Worm (Caenorhabditis elegans) whole organism, L2 larva: ENCODE data around the gene hid-1.

Source experiments
- C34F6.9 ChIP-seq: fragments of 150-350 bp; optimal IDR thresholded peaks from 2 replicates; lab custom pipeline; 2014; ENCODE audit warnings: missing biosample characterization, missing genetic modification characterization
- F13H6.1 ChIP-seq: sonication (generic microtip); optimal IDR thresholded peaks from 2 replicates; lab custom pipeline; 2016; ENCODE audit warnings: missing genetic modification characterization, missing compliant biosample characterization
- ama-1 ChIP-seq: fragments of 150-350 bp; optimal IDR thresholded peaks from 2 replicates; lab custom pipeline; 2018; ENCODE audit warnings: inconsistent platforms
- blmp-1 ChIP-seq: sonication (generic microtip); optimal IDR thresholded peaks from 2 replicates; lab custom pipeline; 2017; ENCODE audit warnings: missing genetic modification characterization, mild to moderate bottlenecking, missing compliant biosample characterization, antibody characterized with exemption, moderate library complexity; ENCODE audit not compliant: insufficient read depth
- dmd-4 ChIP-seq: sonication (generic microtip); optimal IDR thresholded peaks from 2 replicates; lab custom pipeline; 2017; ENCODE audit warnings: missing biosample characterization, missing genetic modification characterization
- egl-27 ChIP-seq: sonication (generic microtip); optimal IDR thresholded peaks from 3 replicates; lab custom pipeline; 2017; ENCODE audit warnings: missing biosample characterization, missing genetic modification reagents, missing genetic modification characterization
- elt-1 ChIP-seq: fragments of 150-350 bp; optimal IDR thresholded peaks from 2 replicates; lab custom pipeline; 2014; ENCODE audit warnings: missing biosample characterization, missing genetic modification characterization
- fos-1 ChIP-seq: fragments of 150-350 bp; optimal IDR thresholded peaks from 2 replicates; lab custom pipeline; 2014; ENCODE audit warnings: missing biosample characterization, missing genetic modification characterization
- gmeb-1 ChIP-seq: fragments of 150-350 bp; optimal IDR thresholded peaks from 2 replicates; lab custom pipeline; 2014; ENCODE audit warnings: missing biosample characterization, missing genetic modification characterization
- lin-11 ChIP-seq: fragments of 150-350 bp; sonication (generic microtip); optimal IDR thresholded peaks from 2 replicates; lab custom pipeline; 2014; ENCODE audit warnings: missing biosample characterization, missing genetic modification characterization, inconsistent platforms, mixed read lengths
- lsy-2 ChIP-seq, 2 experiments: fragments of 150-350 bp in 1 of 2; sonication (generic microtip) in 1 of 2; optimal IDR thresholded peaks; 2 replicates each; lab custom pipeline; 2014 to 2017; ENCODE audit warnings: missing biosample characterization in 2 of 2, missing genetic modification characterization in 2 of 2
- mab-5 ChIP-seq: fragments of 150-350 bp; optimal IDR thresholded peaks from 2 replicates; lab custom pipeline; 2014; ENCODE audit warnings: missing biosample characterization, missing genetic modification characterization
- nhr-10 ChIP-seq: sonication (generic microtip); optimal IDR thresholded peaks from 2 replicates; lab custom pipeline; 2017; ENCODE audit warnings: missing biosample characterization, missing genetic modification characterization
- nhr-11 ChIP-seq: fragments of 150-350 bp; optimal IDR thresholded peaks from 2 replicates; lab custom pipeline; 2014; ENCODE audit warnings: missing biosample characterization, missing genetic modification characterization
- nhr-12 ChIP-seq: fragments of 150-350 bp; optimal IDR thresholded peaks from 2 replicates; lab custom pipeline; 2014; ENCODE audit warnings: missing biosample characterization, missing genetic modification characterization
- nhr-129 ChIP-seq: fragments of 150-350 bp; optimal IDR thresholded peaks from 2 replicates; lab custom pipeline; 2014; ENCODE audit warnings: missing biosample characterization, missing genetic modification characterization
- nhr-21 ChIP-seq: fragments of 150-350 bp; optimal IDR thresholded peaks from 2 replicates; lab custom pipeline; 2014; ENCODE audit warnings: missing biosample characterization, missing genetic modification characterization
- nhr-237 ChIP-seq: fragments of 150-350 bp; optimal IDR thresholded peaks from 2 replicates; lab custom pipeline; 2014; ENCODE audit warnings: missing biosample characterization, missing genetic modification characterization
- nhr-25 ChIP-seq: fragments of 150-350 bp; sonication (generic microtip); optimal IDR thresholded peaks from 3 replicates; lab custom pipeline; 2014; ENCODE audit warnings: missing biosample characterization, missing genetic modification characterization
- nhr-6 ChIP-seq: fragments of 150-350 bp; optimal IDR thresholded peaks from 2 replicates; lab custom pipeline; 2014; ENCODE audit warnings: missing biosample characterization, missing genetic modification characterization
- peb-1 ChIP-seq: fragments of 150-350 bp; optimal IDR thresholded peaks from 2 replicates; lab custom pipeline; 2014; ENCODE audit warnings: missing biosample characterization, missing genetic modification characterization
- sem-4 ChIP-seq: fragments of 150-350 bp; optimal IDR thresholded peaks from 2 replicates; lab custom pipeline; 2014; ENCODE audit warnings: missing biosample characterization, missing genetic modification reagents, missing genetic modification characterization
- skn-1 ChIP-seq: sonication (generic microtip); optimal IDR thresholded peaks from 2 replicates; lab custom pipeline; 2017; ENCODE audit warnings: missing biosample characterization, missing genetic modification characterization
- sma-3 ChIP-seq: sonication (generic microtip); optimal IDR thresholded peaks from 2 replicates; lab custom pipeline; 2016; ENCODE audit warnings: missing genetic modification reagents, missing genetic modification characterization, missing compliant biosample characterization
- sma-9 ChIP-seq, 2 experiments: fragments of 150-350 bp in 1 of 2; sonication (generic microtip) in 1 of 2; optimal IDR thresholded peaks; 2 replicates each; lab custom pipeline; 2014 to 2016; ENCODE audit warnings: missing genetic modification characterization in 2 of 2, mild to moderate bottlenecking in 1 of 2, missing biosample characterization in 1 of 2, missing compliant biosample characterization in 1 of 2, missing genetic modification reagents in 1 of 2, moderate library complexity in 1 of 2
- unc-39 ChIP-seq: fragments of 150-350 bp; optimal IDR thresholded peaks from 2 replicates; lab custom pipeline; 2014; ENCODE audit warnings: missing biosample characterization, missing genetic modification characterization
- unc-55 ChIP-seq: fragments of 150-350 bp; sonication (generic microtip); optimal IDR thresholded peaks from 3 replicates; lab custom pipeline; 2014; ENCODE audit warnings: missing biosample characterization, missing genetic modification reagents, missing genetic modification characterization
- unc-62 ChIP-seq: fragments of 150-350 bp; optimal IDR thresholded peaks from 2 replicates; lab custom pipeline; 2014; ENCODE audit warnings: missing biosample characterization, missing genetic modification reagents, missing genetic modification characterization
- ztf-1 ChIP-seq: fragments of 200-800 bp; sonication (Bioruptor generic); conservative IDR thresholded peaks from 2 replicates; pipeline ENCODE4 v1.3.6; 2022; ENCODE audit warnings: missing genetic modification characterization, missing compliant biosample characterization
- ztf-11 ChIP-seq: sonication (generic microtip); optimal IDR thresholded peaks from 2 replicates; lab custom pipeline; 2017; ENCODE audit warnings: missing biosample characterization, missing genetic modification characterization
- ztf-4 ChIP-seq: fragments of 150-350 bp; optimal IDR thresholded peaks from 2 replicates; lab custom pipeline; 2014; ENCODE audit warnings: missing biosample characterization, missing genetic modification characterization

hid-1 gene

DNA sequence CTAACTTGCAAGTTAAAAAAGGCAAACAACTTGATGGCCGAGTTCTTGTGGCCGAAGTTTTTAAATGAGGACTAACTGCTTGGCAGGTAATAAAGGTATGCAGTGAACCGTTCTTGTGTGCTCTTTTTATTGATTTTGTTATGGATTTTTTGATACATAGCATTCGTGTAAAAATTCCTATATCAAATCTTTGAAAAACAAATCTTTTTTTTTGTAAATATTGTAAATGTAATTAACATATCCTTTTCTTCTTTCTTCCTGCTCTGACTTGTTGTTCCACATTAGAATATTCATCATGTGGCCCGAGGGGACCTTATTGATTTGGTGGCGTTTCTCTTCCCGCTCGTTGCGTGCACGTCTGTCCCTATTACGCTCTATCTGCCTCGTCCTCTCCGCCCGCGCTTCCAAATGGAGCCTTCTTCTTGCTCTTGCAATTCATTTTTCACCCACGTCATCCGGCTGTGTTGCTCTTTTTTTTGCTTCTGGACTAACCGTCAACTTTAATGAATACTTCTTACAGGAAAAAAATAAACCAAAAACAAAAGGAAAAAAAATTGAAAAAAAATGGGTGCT lies at the start of gene hid-1:
TSS of gene hid-1 (plus strand) at position 523 of the 573 bp plus-strand sequence.
- TF ChIP-seq C34F6.9 (tag; lab: Kevin White, UChicago), result peak; percentile 51
- TF ChIP-seq skn-1 (tag; lab: Kevin White, UChicago), result no peak
- no peak for TF ChIP-seq peb-1
- TF ChIP-seq lin-11 (tag; lab: Kevin White, UChicago), result peak; percentile 2
- peak in 1 of 2 experiments; percentile 13 for TF ChIP-seq lsy-2 (tag; optimal IDR thresholded peaks at IDR 0.05; lab: Kevin White, UChicago)
- TF ChIP-seq sma-9 (GFP tag; optimal IDR thresholded peaks at IDR 0.05; lab: Kevin White, UChicago), result peak; percentile 14
- no peak for TF ChIP-seq sma-9 (tag; optimal IDR thresholded peaks at IDR 0.05; lab: Kevin White, UChicago)
- peak; percentile 21 for TF ChIP-seq sem-4
- TF ChIP-seq nhr-129, result no peak

DNA sequence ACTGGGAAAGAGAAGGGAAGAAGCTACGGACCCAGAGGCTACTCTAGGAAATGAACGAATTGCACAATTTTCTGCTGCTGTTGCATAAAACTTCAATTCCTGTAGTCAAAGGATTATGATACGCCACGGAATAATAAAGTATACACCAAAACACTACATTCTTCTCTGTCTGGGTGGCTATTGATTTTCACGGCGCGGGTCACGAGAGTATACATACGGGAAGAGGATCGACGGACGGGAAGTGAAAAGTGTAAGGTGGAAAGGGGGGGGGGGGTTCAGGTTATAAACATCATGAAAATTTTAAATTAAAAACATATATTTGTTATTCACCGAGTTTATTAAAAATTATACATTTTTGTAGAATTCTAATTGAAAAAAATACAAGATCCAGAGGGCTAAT lies 49.5 kb upstream of the hid-1 start:
- peak; percentile 17 for TF ChIP-seq unc-55 (GFP tag; lab: Kevin White, UChicago)
- TF ChIP-seq nhr-129, result peak; percentile 4
- no peak for TF ChIP-seq ztf-11 (tag; lab: Kevin White, UChicago)

DNA sequence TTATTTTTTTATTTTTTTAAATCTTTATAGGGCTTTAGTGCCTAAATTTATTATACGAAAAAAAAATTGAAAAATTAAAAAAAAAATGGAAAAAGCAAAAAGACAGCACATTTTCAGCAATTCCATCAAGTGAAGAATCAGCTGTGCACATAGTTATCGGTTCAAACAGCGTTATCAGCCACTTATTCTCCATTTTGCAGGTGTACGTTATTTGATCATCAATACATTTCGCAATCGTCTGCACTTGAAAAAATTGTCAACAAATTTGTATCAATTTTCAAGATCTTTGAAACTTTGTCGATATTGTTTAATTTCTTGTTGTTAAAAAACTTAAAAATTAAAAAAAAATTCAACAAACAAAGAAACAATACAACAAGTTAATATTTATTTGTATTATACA lies 49.1 kb upstream of the hid-1 start:
- TF ChIP-seq unc-39 (tag; lab: Kevin White, UChicago), result no peak
- no peak for TF ChIP-seq lsy-2 (tag; optimal IDR thresholded peaks at IDR 0.05; lab: Kevin White, UChicago)
- TF ChIP-seq unc-55 (GFP tag; lab: Kevin White, UChicago), result no peak
- peak; percentile 16 for TF ChIP-seq gmeb-1 (tag; lab: Kevin White, UChicago)
- TF ChIP-seq mab-5 (tag; lab: Kevin White, UChicago), result no peak
- no peak for TF ChIP-seq ama-1 (lab: Kevin White, UChicago)
- peak; percentile 81 for TF ChIP-seq fos-1 (tag; lab: Kevin White, UChicago)
- no peak for TF ChIP-seq nhr-21 (tag; lab: Kevin White, UChicago)

DNA sequence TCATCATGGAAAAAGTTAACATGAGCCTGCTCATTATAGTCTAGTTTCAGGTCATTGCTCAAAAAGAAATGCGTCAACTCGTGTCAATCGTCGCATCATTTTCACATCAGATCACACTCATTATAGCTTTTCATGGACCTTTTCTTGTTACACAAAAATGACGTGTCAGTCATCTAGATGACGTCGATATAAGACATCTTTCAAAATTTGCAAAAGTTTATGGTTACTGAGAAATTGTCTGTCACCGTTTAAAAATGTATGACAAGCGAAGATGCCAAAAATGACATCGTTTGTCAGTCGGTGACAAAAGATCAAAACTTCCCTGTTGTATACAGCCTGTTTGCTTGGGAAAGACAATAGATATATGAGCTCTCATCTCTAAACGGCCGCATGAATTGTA lies 47.7 kb upstream of the hid-1 start:
- TF ChIP-seq ztf-1, result no peak
- no peak for TF ChIP-seq unc-62
- no peak for TF ChIP-seq elt-1 (tag; lab: Kevin White, UChicago)
- TF ChIP-seq unc-55 (GFP tag; lab: Kevin White, UChicago), result peak; percentile 51

DNA sequence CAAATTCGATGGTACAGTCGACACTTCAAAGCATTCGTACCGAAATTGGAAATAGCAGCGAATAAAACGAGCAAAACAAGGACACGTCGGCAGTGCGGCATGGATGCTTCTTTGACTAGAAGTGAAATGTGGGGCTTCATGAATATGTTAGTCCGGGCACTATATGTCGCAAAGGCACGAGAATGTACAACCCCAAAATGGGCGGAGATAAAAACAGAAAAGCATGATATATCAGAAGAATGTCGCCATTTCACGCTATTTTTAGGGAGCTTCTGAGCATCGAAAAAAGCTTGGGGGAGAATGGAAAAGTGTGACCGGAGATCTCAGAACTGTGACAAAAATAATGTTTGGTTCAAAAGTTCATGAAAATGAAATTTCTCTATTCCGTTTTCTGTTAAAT lies 45.5 kb upstream of the hid-1 start, which contains the start of gene T07D1.3:
TSS of gene T07D1.3 (minus strand) at position 101 of the 400 bp plus-strand sequence.
- no peak for TF ChIP-seq mab-5 (tag; lab: Kevin White, UChicago)
- TF ChIP-seq elt-1 (tag; lab: Kevin White, UChicago), result no peak
- no peak for TF ChIP-seq blmp-1 (tag; lab: Kevin White, UChicago)
- no peak for TF ChIP-seq unc-39 (tag; lab: Kevin White, UChicago)
- TF ChIP-seq nhr-11 (tag; lab: Kevin White, UChicago), result no peak
- no peak for TF ChIP-seq sma-9 (GFP tag; optimal IDR thresholded peaks at IDR 0.05; lab: Kevin White, UChicago)
- no peak for TF ChIP-seq sma-9 (tag; optimal IDR thresholded peaks at IDR 0.05; lab: Kevin White, UChicago)
- no peak for TF ChIP-seq dmd-4
- no peak for TF ChIP-seq nhr-237 (tag; lab: Kevin White, UChicago)
- no peak for TF ChIP-seq ztf-4
- no peak for TF ChIP-seq F13H6.1
- no peak for TF ChIP-seq nhr-21 (tag; lab: Kevin White, UChicago)
- no peak for TF ChIP-seq ztf-1

DNA sequence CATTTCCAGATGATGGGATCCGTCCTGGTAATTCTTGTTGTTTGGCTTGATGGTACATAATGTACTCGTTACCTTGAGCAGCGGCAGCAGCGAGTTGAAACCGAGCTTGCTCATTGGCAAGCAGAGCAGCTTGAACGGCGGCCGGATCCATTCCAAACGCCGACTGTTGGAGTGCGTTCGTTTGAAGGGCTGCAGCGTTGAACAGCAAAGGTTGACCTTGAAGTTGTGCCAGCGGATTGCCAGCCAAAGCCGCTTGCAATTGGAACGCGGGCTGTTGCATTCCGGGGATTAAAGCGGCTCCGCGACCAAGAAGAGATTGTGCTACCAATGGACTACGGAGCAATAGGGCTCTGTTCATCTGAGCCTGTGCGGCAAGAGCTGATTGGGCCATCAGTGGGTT lies 42.7 kb upstream of the hid-1 start:
- no peak for TF ChIP-seq sma-3
- TF ChIP-seq elt-1 (tag; lab: Kevin White, UChicago), result no peak
- TF ChIP-seq dmd-4, result no peak
- TF ChIP-seq ztf-1, result no peak
- TF ChIP-seq nhr-10, result no peak
- no peak for TF ChIP-seq nhr-129
- TF ChIP-seq nhr-6 (tag; lab: Kevin White, UChicago), result no peak
- no peak for TF ChIP-seq egl-27 (tag; lab: Kevin White, UChicago)
- no peak for TF ChIP-seq F13H6.1
- no peak for TF ChIP-seq nhr-12 (tag; lab: Kevin White, UChicago)
- TF ChIP-seq nhr-25, result no peak
- no peak for TF ChIP-seq nhr-11 (tag; lab: Kevin White, UChicago)
